Worm (Caenorhabditis elegans) whole organism, L4/young adult: ENCODE data around the gene mks-3.

ENCODE experiments used
- W03F9.2 ChIP-seq: fragments of 150-350 bp; optimal IDR thresholded peaks from 2 replicates; lab custom pipeline; 2014; ENCODE audit warnings: missing biosample characterization, missing genetic modification characterization
- dao-5 ChIP-seq: sonication (generic microtip); optimal IDR thresholded peaks from 2 replicates; lab custom pipeline; 2016; ENCODE audit warnings: missing genotype, missing genetic modification characterization, moderate library complexity, missing compliant biosample characterization

- no peak for TF ChIP-seq W03F9.2
- no peak for TF ChIP-seq dao-5 (tag; lab: Kevin White, UChicago)
These were observed at the start of gene mks-3 for ce11 chrII:7583555-7583954.
